Fruit fly (Drosophila melanogaster): Measurements from ENCODE around the gene CG7601.

dm6 chr3R:29782367-29782766 lies 45.8 kb upstream of the CG7601 start:
- TF ChIP-seq usp (GFP tag; optimal IDR thresholded peaks at IDR 0.05) (no peak), h (GFP tag; optimal IDR thresholded peaks at IDR 0.05) (peak; percentile 55), ey (GFP tag; optimal IDR thresholded peaks at IDR 0.05) (no peak), brk (GFP tag; optimal IDR thresholded peaks at IDR 0.05) (peak; percentile 44), Abd-B (GFP tag; optimal IDR thresholded peaks at IDR 0.05) (no peak), sage (GFP tag; optimal IDR thresholded peaks at IDR 0.05) (peak; percentile 6), jim (GFP tag; optimal IDR thresholded peaks at IDR 0.05) (no peak)

All from whole organism, wandering third instar larva.